Worm (Caenorhabditis elegans) whole organism, L3 larva: ENCODE data around the gene inpp-5K.
A peak's percentile ranks its signal among the peaks of the same experiment; 100 is the strongest.

Experiments
- R02D3.7 ChIP-seq: fragments of 150-350 bp; optimal IDR thresholded peaks from 2 replicates; lab custom pipeline; 2014; ENCODE audit warnings: missing biosample characterization, missing genetic modification characterization
- ZK546.5 ChIP-seq: sonication (generic microtip); optimal IDR thresholded peaks from 2 replicates; lab custom pipeline; 2017; ENCODE audit warnings: missing biosample characterization, missing genetic modification characterization
- ama-1 ChIP-seq: fragments of 150-350 bp; optimal IDR thresholded peaks from 2 replicates; lab custom pipeline; 2018
- ceh-16 ChIP-seq: sonication (generic microtip); optimal IDR thresholded peaks from 2 replicates; lab custom pipeline; 2017; ENCODE audit warnings: missing biosample characterization, missing genetic modification characterization
- ceh-28 ChIP-seq: fragments of 150-350 bp; optimal IDR thresholded peaks from 2 replicates; lab custom pipeline; 2014; ENCODE audit warnings: missing biosample characterization, missing genetic modification reagents, missing genetic modification characterization
- ceh-82 ChIP-seq: fragments of 150-350 bp; optimal IDR thresholded peaks from 2 replicates; lab custom pipeline; 2014; ENCODE audit warnings: missing biosample characterization, missing genetic modification characterization
- ceh-9 ChIP-seq: sonication (generic microtip); optimal IDR thresholded peaks from 2 replicates; lab custom pipeline; 2018; ENCODE audit warnings: missing biosample characterization, missing genetic modification characterization
- egl-5 ChIP-seq: fragments of 150-350 bp; optimal IDR thresholded peaks from 2 replicates; lab custom pipeline; 2017; ENCODE audit warnings: missing biosample characterization, missing genetic modification reagents, missing genetic modification characterization, inconsistent platforms
- elt-1 ChIP-seq: fragments of 150-350 bp; optimal IDR thresholded peaks from 2 replicates; lab custom pipeline; 2014; ENCODE audit warnings: missing biosample characterization, missing genetic modification characterization
- elt-2 ChIP-seq: sonication (generic microtip); optimal IDR thresholded peaks from 2 replicates; lab custom pipeline; 2016; ENCODE audit warnings: missing genetic modification reagents, mild to moderate bottlenecking, missing genetic modification characterization, missing compliant biosample characterization
- fkh-10 ChIP-seq: sonication (generic microtip); optimal IDR thresholded peaks from 2 replicates; lab custom pipeline; 2017; ENCODE audit warnings: missing biosample characterization, missing genetic modification reagents, missing genetic modification characterization
- fkh-2 ChIP-seq: fragments of 150-350 bp; optimal IDR thresholded peaks from 2 replicates; lab custom pipeline; 2014; ENCODE audit warnings: missing biosample characterization, missing genetic modification reagents, missing genetic modification characterization
- fos-1 ChIP-seq: fragments of 150-350 bp; optimal IDR thresholded peaks from 2 replicates; lab custom pipeline; 2014; ENCODE audit warnings: missing biosample characterization, missing genetic modification characterization
- hmg-11 ChIP-seq: sonication (generic microtip); optimal IDR thresholded peaks from 2 replicates; lab custom pipeline; 2016; ENCODE audit warnings: missing genetic modification characterization, missing compliant biosample characterization
- jun-1 ChIP-seq: fragments of 150-350 bp; optimal IDR thresholded peaks from 2 replicates; lab custom pipeline; 2014; ENCODE audit warnings: missing biosample characterization, missing genetic modification reagents, missing genetic modification characterization
- lin-15B ChIP-seq: fragments of 150-350 bp; optimal IDR thresholded peaks from 2 replicates; lab custom pipeline; 2014; ENCODE audit warnings: missing biosample characterization, missing genetic modification characterization
- lsy-12 ChIP-seq: sonication (generic microtip); optimal IDR thresholded peaks from 2 replicates; lab custom pipeline; 2016; ENCODE audit warnings: mild to moderate bottlenecking, missing genetic modification characterization, missing compliant biosample characterization
- mdl-1 ChIP-seq: fragments of 150-350 bp; optimal IDR thresholded peaks from 2 replicates; lab custom pipeline; 2014; ENCODE audit warnings: missing biosample characterization, missing genetic modification characterization
- mml-1 ChIP-seq: fragments of 150-350 bp; sonication (generic microtip); optimal IDR thresholded peaks from 3 replicates; lab custom pipeline; 2014; ENCODE audit warnings: missing biosample characterization, missing genetic modification characterization
- nfya-1 ChIP-seq: sonication (generic microtip); optimal IDR thresholded peaks from 2 replicates; lab custom pipeline; 2017; ENCODE audit warnings: missing genetic modification characterization, mild to moderate bottlenecking, missing compliant biosample characterization, antibody characterized with exemption, moderate library complexity; ENCODE audit not compliant: insufficient read depth
- nhr-11 ChIP-seq: fragments of 150-350 bp; optimal IDR thresholded peaks from 2 replicates; lab custom pipeline; 2014; ENCODE audit warnings: missing biosample characterization, missing genetic modification characterization
- nhr-12 ChIP-seq: fragments of 150-350 bp; optimal IDR thresholded peaks from 2 replicates; lab custom pipeline; 2014; ENCODE audit warnings: missing biosample characterization, missing genetic modification characterization
- nhr-237 ChIP-seq: fragments of 150-350 bp; optimal IDR thresholded peaks from 2 replicates; lab custom pipeline; 2014; ENCODE audit warnings: missing biosample characterization, missing genetic modification characterization
- nhr-25 ChIP-seq: sonication (generic microtip); optimal IDR thresholded peaks from 2 replicates; lab custom pipeline; 2017; ENCODE audit warnings: missing biosample characterization, missing genetic modification characterization
- nhr-28 ChIP-seq: fragments of 150-350 bp; optimal IDR thresholded peaks from 2 replicates; lab custom pipeline; 2014; ENCODE audit warnings: missing biosample characterization, missing genetic modification characterization
- nhr-43 ChIP-seq: sonication (generic microtip); optimal IDR thresholded peaks from 2 replicates; lab custom pipeline; 2016; ENCODE audit warnings: mild to moderate bottlenecking, missing genetic modification characterization, missing compliant biosample characterization; ENCODE audit not compliant: poor library complexity, severe bottlenecking
- nhr-67 ChIP-seq: fragments of 150-350 bp; optimal IDR thresholded peaks from 2 replicates; lab custom pipeline; 2014; ENCODE audit warnings: missing biosample characterization, missing genetic modification characterization
- nhr-76 ChIP-seq: fragments of 150-350 bp; sonication (generic microtip); optimal IDR thresholded peaks from 5 replicates; lab custom pipeline; 2014; ENCODE audit warnings: missing biosample characterization, missing genetic modification characterization
- nhr-77 ChIP-seq: fragments of 150-350 bp; optimal IDR thresholded peaks from 2 replicates; lab custom pipeline; 2014; ENCODE audit warnings: missing biosample characterization, missing genetic modification characterization
- pha-4 ChIP-seq: fragments of 150-350 bp; optimal IDR thresholded peaks from 2 replicates; lab custom pipeline; 2014; ENCODE audit warnings: missing biosample characterization, missing genetic modification reagents, missing genetic modification characterization
- pqm-1 ChIP-seq: fragments of 150-350 bp; optimal IDR thresholded peaks from 2 replicates; lab custom pipeline; 2017; ENCODE audit warnings: missing biosample characterization, missing genetic modification characterization, inconsistent platforms
- sea-2 ChIP-seq: fragments of 150-350 bp; sonication (generic microtip); optimal IDR thresholded peaks from 4 replicates; lab custom pipeline; 2014; ENCODE audit warnings: missing biosample characterization, missing genetic modification reagents, missing genetic modification characterization
- skn-1 ChIP-seq: fragments of 150-350 bp; optimal IDR thresholded peaks from 2 replicates; lab custom pipeline; 2014; ENCODE audit warnings: missing biosample characterization, missing genetic modification characterization
- snpc-4 ChIP-seq: fragments of 150-350 bp; optimal IDR thresholded peaks from 2 replicates; lab custom pipeline; 2014; ENCODE audit warnings: missing biosample characterization, missing genetic modification characterization
- tbx-2 ChIP-seq: sonication (generic microtip); optimal IDR thresholded peaks from 2 replicates; lab custom pipeline; 2016; ENCODE audit warnings: mild to moderate bottlenecking, missing genetic modification characterization, missing compliant biosample characterization
- unc-62 ChIP-seq: fragments of 150-350 bp; sonication (generic microtip); optimal IDR thresholded peaks from 4 replicates; lab custom pipeline; 2014; ENCODE audit warnings: missing biosample characterization, missing genetic modification reagents, missing genetic modification characterization
- zag-1 ChIP-seq: fragments of 150-350 bp; optimal IDR thresholded peaks from 2 replicates; lab custom pipeline; 2014; ENCODE audit warnings: missing biosample characterization, missing genetic modification characterization
- ztf-4 ChIP-seq: fragments of 150-350 bp; optimal IDR thresholded peaks from 2 replicates; lab custom pipeline; 2014; ENCODE audit warnings: missing biosample characterization, missing genetic modification characterization

inpp-5K gene

ce11 chrIII:8158140-8158786 lies 2.9 kb downstream of the inpp-5K start, which contains the start of gene atg-13:
atg-13 (minus strand) TSS chrIII:8158190.
- TF ChIP-seq mml-1 (tag; lab: Kevin White, UChicago) (no peak), mdl-1 (tag; lab: Kevin White, UChicago) (no peak), pha-4 (tag; lab: Kevin White, UChicago) (peak; percentile 62), ceh-16 (tag; lab: Kevin White, UChicago) (no peak), unc-62 (GFP tag; lab: Kevin White, UChicago) (no peak), jun-1 (no peak), nhr-12 (no peak), pqm-1 (tag; lab: Kevin White, UChicago) (no peak), ceh-82 (tag; lab: Kevin White, UChicago) (no peak), ceh-28 (tag; lab: Kevin White, UChicago) (no peak), nhr-237 (tag; lab: Kevin White, UChicago) (no peak), zag-1 (tag; lab: Kevin White, UChicago) (no peak), fkh-10 (GFP tag; lab: Kevin White, UChicago) (no peak), nhr-76 (tag; lab: Kevin White, UChicago) (no peak), nhr-43 (no peak), elt-2 (tag; lab: Kevin White, UChicago) (peak; percentile 15), tbx-2 (no peak), nhr-11 (no peak), nhr-28 (tag; lab: Kevin White, UChicago) (no peak), R02D3.7 (tag; lab: Kevin White, UChicago) (no peak), skn-1 (tag; lab: Kevin White, UChicago) (no peak), nfya-1 (peak; percentile 43), ceh-9 (tag; lab: Kevin White, UChicago) (no peak), snpc-4 (tag; lab: Kevin White, UChicago) (no peak), nhr-67 (no peak), nhr-25 (tag; lab: Kevin White, UChicago) (no peak), lsy-12 (tag; lab: Kevin White, UChicago) (no peak), ama-1 (lab: Kevin White, UChicago) (no peak), sea-2 (no peak), fos-1 (tag; lab: Kevin White, UChicago) (no peak), fkh-2 (tag; lab: Kevin White, UChicago) (no peak), hmg-11 (tag; lab: Kevin White, UChicago) (peak; percentile 9), elt-1 (tag; lab: Kevin White, UChicago) (no peak)

- no peak for TF ChIP-seq ZK546.5 (tag; lab: Kevin White, UChicago)
- TF ChIP-seq, all 47 proteins: peak for 0
These were observed 6.0 kb downstream of the inpp-5K start, which contains the start of gene D2007.1 for ce11 chrIII:8155166-8155565. D2007.1 (plus strand) TSS chrIII:8155466.

DNA sequence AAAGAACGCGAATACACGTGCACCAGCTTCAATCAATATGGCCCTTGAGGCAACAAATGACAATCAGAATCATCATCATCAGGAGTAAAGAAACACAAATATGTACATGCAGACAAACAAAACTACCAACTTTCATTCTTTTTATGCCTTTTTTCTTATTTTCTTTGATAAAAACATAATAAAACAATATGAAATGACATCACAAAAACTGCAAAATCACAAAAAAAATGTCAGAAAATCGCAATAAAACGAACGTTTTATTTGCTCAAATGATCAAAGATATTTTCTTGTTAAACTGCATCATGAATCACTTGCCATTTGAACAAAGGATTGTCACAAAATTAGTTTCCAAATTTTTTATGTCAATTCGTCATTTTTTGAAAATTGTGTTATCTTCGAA lies 6.7 kb downstream of the inpp-5K start:
- TF ChIP-seq pha-4 (tag; lab: Kevin White, UChicago) (peak; percentile 6), tbx-2 (no peak), nhr-25 (tag; lab: Kevin White, UChicago) (no peak), elt-2 (tag; lab: Kevin White, UChicago) (peak; percentile 55), lin-15B (no peak), ceh-9 (tag; lab: Kevin White, UChicago) (no peak), egl-5 (tag; lab: Kevin White, UChicago) (no peak)

DNA sequence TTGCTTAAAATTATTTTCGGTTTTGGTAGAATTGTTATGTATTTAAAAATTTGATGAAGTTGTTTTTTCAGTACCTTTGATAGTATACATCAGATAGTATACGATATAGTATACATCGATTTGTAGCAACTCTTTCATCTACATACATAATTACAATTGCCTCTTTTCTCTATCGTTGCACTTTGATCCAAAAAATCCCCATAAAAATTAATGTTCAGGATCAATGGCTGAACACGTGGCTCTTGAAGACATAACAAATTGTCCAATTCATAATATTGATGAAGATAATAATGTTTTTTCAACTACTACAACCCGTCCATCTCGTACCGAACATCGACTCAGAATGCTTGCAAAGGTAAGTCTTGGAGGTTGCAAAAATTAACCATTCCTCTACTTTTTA lies 12.4 kb downstream of the inpp-5K start, which contains the start of gene D2007.2:
Gene D2007.2, plus strand, starts transcription at position 213 of the 400 bp plus-strand sequence.
- TF ChIP-seq nhr-11 = no peak
- TF ChIP-seq skn-1 (tag; lab: Kevin White, UChicago) = no peak
- TF ChIP-seq fkh-10 (GFP tag; lab: Kevin White, UChicago) = no peak
- no peak for TF ChIP-seq nhr-77 (tag; lab: Kevin White, UChicago)
- no peak for TF ChIP-seq hmg-11 (tag; lab: Kevin White, UChicago)
- TF ChIP-seq unc-62 (GFP tag; lab: Kevin White, UChicago) = no peak
- no peak for TF ChIP-seq ceh-9 (tag; lab: Kevin White, UChicago)
- no peak for TF ChIP-seq pqm-1 (tag; lab: Kevin White, UChicago)
- no peak for TF ChIP-seq sea-2
- TF ChIP-seq ZK546.5 (tag; lab: Kevin White, UChicago) = no peak
- no peak for TF ChIP-seq lin-15B
- TF ChIP-seq nhr-76 (tag; lab: Kevin White, UChicago) = no peak
- no peak for TF ChIP-seq nhr-28 (tag; lab: Kevin White, UChicago)
- no peak for TF ChIP-seq mdl-1 (tag; lab: Kevin White, UChicago)
- no peak for TF ChIP-seq ztf-4
